Worm (Caenorhabditis elegans): Measurements from ENCODE around the gene pqm-1.

pqm-1 gene

ce11 chrII:11153800-11154199 is 1.4 kb upstream of the pqm-1 start:
- TF ChIP-seq F23B12.7 (tag; optimal IDR thresholded peaks at IDR 0.05; ENCODE audit: insufficient read depth): peak; percentile 46
- TF ChIP-seq unc-62 (GFP tag; optimal IDR thresholded peaks at IDR 0.05): peak; percentile 9
- peak in 1 of 2 experiments; percentile 10 for TF ChIP-seq let-607 (tag; optimal IDR thresholded peaks at IDR 0.05)
- no peak for TF ChIP-seq K12H6.12 (tag; optimal IDR thresholded peaks at IDR 0.05)
- TF ChIP-seq tbp1 (GFP tag; optimal IDR thresholded peaks at IDR 0.05): peak; percentile 19
- TF ChIP-seq mes-4 (tag; optimal IDR thresholded peaks at IDR 0.05): no peak
- no peak for TF ChIP-seq aptf-2 (GFP tag; conservative IDR thresholded peaks at IDR 0.05)
- TF ChIP-seq pha-4 (tag; optimal IDR thresholded peaks at IDR 0.05): no peak
- no peak for TF ChIP-seq ceh-100 (GFP tag; IDR thresholded peaks at IDR 0.05)
- TF ChIP-seq cebp-1 (GFP tag; IDR thresholded peaks at IDR 0.05): peak; percentile 33; the same call in 1 of the 2 replicates
- peak; percentile 56 for TF ChIP-seq cebp-1 (tag; optimal IDR thresholded peaks at IDR 0.05)
- TF ChIP-seq K11D2.4 (GFP tag; IDR thresholded peaks at IDR 0.05): no peak
- peak; percentile 74 for TF ChIP-seq nhr-80 (tag; optimal IDR thresholded peaks at IDR 0.05)

ce11 chrII:11153080-11153479 is 685 bp upstream of the pqm-1 start:
- TF ChIP-seq nhr-27 (tag; optimal IDR thresholded peaks at IDR 0.05) (no peak), B0035.1 (tag; optimal IDR thresholded peaks at IDR 0.05) (no peak), mxl-1 (tag; optimal IDR thresholded peaks at IDR 0.05) (no peak), B0336.3 (GFP tag; IDR thresholded peaks at IDR 0.05) (no peak), nhr-80 (tag; optimal IDR thresholded peaks at IDR 0.05) (peak; percentile 60), chd-7 (tag; optimal IDR thresholded peaks at IDR 0.05) (no peak), ceh-40 (GFP tag; IDR thresholded peaks at IDR 0.05) (no peak), F49E8.2 (tag; optimal IDR thresholded peaks at IDR 0.05; ENCODE audit: insufficient read depth) (no peak), madf-10 (tag; optimal IDR thresholded peaks at IDR 0.05) (no peak), dox-1 (GFP tag; IDR thresholded peaks at IDR 0.05) (0 out of 2 replicates have a peak, but pooled peaks have one; percentile 11), attf-3 (GFP tag; conservative IDR thresholded peaks at IDR 0.05) (no peak), hsf-1 (GFP tag; IDR thresholded peaks at IDR 0.05) (no peak), Y53G8AR.9 (GFP tag; conservative IDR thresholded peaks at IDR 0.05) (peak; percentile 31; the same call in 1 of the 2 replicates), madf-6 (GFP tag; IDR thresholded peaks at IDR 0.05) (no peak)

ce11 chrII:11150976-11151375 is 1.4 kb downstream of the pqm-1 start:
- TF ChIP-seq lin-35 (GFP tag; optimal IDR thresholded peaks at IDR 0.05) (no peak), mcd-1 (GFP tag; IDR thresholded peaks at IDR 0.05) (no peak), bed-1 (GFP tag; IDR thresholded peaks at IDR 0.05) (no peak), ztf-28 (GFP tag; IDR thresholded peaks at IDR 0.05) (no peak), F33H1.4 (GFP tag; IDR thresholded peaks at IDR 0.05) (no peak), repo-1 (tag; optimal IDR thresholded peaks at IDR 0.05) (no peak), attf-3 (GFP tag; conservative IDR thresholded peaks at IDR 0.05) (no peak), rec-8 (tag; optimal IDR thresholded peaks at IDR 0.05) (no peak), him-1 (tag; optimal IDR thresholded peaks at IDR 0.05) (no peak), madf-8 (GFP tag; conservative IDR thresholded peaks at IDR 0.05) (no peak), dox-1 (GFP tag; IDR thresholded peaks at IDR 0.05) (0 out of 2 replicates have a peak, but pooled peaks have one; percentile 24), T26A5.8 (tag; optimal IDR thresholded peaks at IDR 0.05) (no peak), dpff-1 (tag; optimal IDR thresholded peaks at IDR 0.05) (no peak), ztf-6 (GFP tag; IDR thresholded peaks at IDR 0.05) (no peak), ets-4 (GFP tag; optimal IDR thresholded peaks at IDR 0.05) (peak; percentile 40), ceh-91 (GFP tag; IDR thresholded peaks at IDR 0.05) (no peak), cebp-2 (GFP tag; IDR thresholded peaks at IDR 0.05) (no peak), nhr-27 (tag; optimal IDR thresholded peaks at IDR 0.05) (no peak), Y53G8AR.9 (GFP tag; conservative IDR thresholded peaks at IDR 0.05) (peak; percentile 69; the same call in 1 of the 2 replicates), ccch-3 (GFP tag; optimal IDR thresholded peaks at IDR 0.05) (no peak), Y67H2A.10 (GFP tag; conservative IDR thresholded peaks at IDR 0.05) (no peak), hmg-1.2 (GFP tag; IDR thresholded peaks at IDR 0.05) (no peak), athp-1 (tag; optimal IDR thresholded peaks at IDR 0.05) (no peak), let-526 (GFP tag; IDR thresholded peaks at IDR 0.05) (peak; percentile 48; the same call in 1 of the 2 replicates), ztf-3 (GFP tag; optimal IDR thresholded peaks at IDR 0.05) (no peak)
